Worm (Caenorhabditis elegans) whole organism, young adult: ENCODE data around the gene srw-21.

Source experiments
- B0261.1 ChIP-seq: sonication (generic microtip); optimal IDR thresholded peaks from 2 replicates; lab custom pipeline; 2016; ENCODE audit warnings: mild to moderate bottlenecking, missing genetic modification characterization, moderate library complexity, missing compliant biosample characterization
- B0336.3 ChIP-seq: fragments of 200-800 bp; sonication (Bioruptor generic); IDR thresholded peaks from 2 replicates; pipeline ENCODE4 v1.3.6; 2022; ENCODE audit warnings: missing genetic modification characterization, missing compliant biosample characterization
- C17E4.6 ChIP-seq: fragments of 200-800 bp; sonication (Bioruptor generic); IDR thresholded peaks from 2 replicates; pipeline ENCODE4 v1.3.6; 2022; ENCODE audit warnings: missing genetic modification reagents, missing genetic modification characterization, missing compliant biosample characterization
- F22D6.2 ChIP-seq: sonication (generic microtip); optimal IDR thresholded peaks from 2 replicates; lab custom pipeline; 2016; ENCODE audit warnings: mild to moderate bottlenecking, missing genetic modification characterization, missing compliant biosample characterization
- F57C9.4 ChIP-seq: sonication (generic microtip); optimal IDR thresholded peaks from 2 replicates; lab custom pipeline; 2017; ENCODE audit warnings: mild to moderate bottlenecking, missing genetic modification characterization, missing compliant biosample characterization
- K11D2.4 ChIP-seq: fragments of 200-800 bp; sonication (Bioruptor generic); IDR thresholded peaks from 2 replicates; pipeline ENCODE4 v1.3.6; 2022; ENCODE audit warnings: missing genetic modification reagents, missing genetic modification characterization, missing compliant biosample characterization
- K12H6.12 ChIP-seq: fragments of 200-800 bp; sonication (Bioruptor generic); optimal IDR thresholded peaks from 2 replicates; lab custom pipeline; 2018; ENCODE audit warnings: mild to moderate bottlenecking, missing genetic modification characterization, missing compliant biosample characterization
- T07F8.4 ChIP-seq: sonication (generic microtip); optimal IDR thresholded peaks from 2 replicates; lab custom pipeline; 2016; ENCODE audit warnings: mild to moderate bottlenecking, missing genetic modification characterization, moderate library complexity, missing compliant biosample characterization
- T26A5.8 ChIP-seq: sonication (generic microtip); optimal IDR thresholded peaks from 2 replicates; lab custom pipeline; 2016; ENCODE audit warnings: missing genetic modification characterization, missing compliant biosample characterization
- Y53F4B.3 ChIP-seq: fragments of 200-800 bp; sonication (Bioruptor generic); IDR thresholded peaks from 2 replicates; pipeline ENCODE4 v1.3.6; 2022; ENCODE audit warnings: missing genetic modification reagents, missing genetic modification characterization, missing compliant biosample characterization
- Y56A3A.18 ChIP-seq: fragments of 200-800 bp; sonication (Bioruptor generic); IDR thresholded peaks from 2 replicates; pipeline ENCODE4 v1.3.6; 2022; ENCODE audit warnings: missing genetic modification reagents, missing genetic modification characterization, missing compliant biosample characterization
- Y67H2A.10 ChIP-seq: fragments of 200-800 bp; sonication (Bioruptor generic); conservative IDR thresholded peaks from 2 replicates; pipeline ENCODE4 v1.3.6; 2022; ENCODE audit warnings: missing genetic modification reagents, missing genetic modification characterization, missing compliant biosample characterization
- Y79H2A.3 ChIP-seq: fragments of 200-800 bp; sonication (Bioruptor generic); conservative IDR thresholded peaks from 2 replicates; pipeline ENCODE4 v1.3.6; 2022; ENCODE audit warnings: missing genetic modification reagents, missing genetic modification characterization, missing compliant biosample characterization
- aptf-2 ChIP-seq: fragments of 200-800 bp; sonication (Bioruptor generic); conservative IDR thresholded peaks from 2 replicates; pipeline ENCODE4 v1.3.6; 2022; ENCODE audit warnings: missing genetic modification reagents, missing genetic modification characterization, missing compliant biosample characterization
- aptf-3 ChIP-seq: fragments of 200-800 bp; sonication (Bioruptor generic); IDR thresholded peaks from 2 replicates; pipeline ENCODE4 v1.3.6; 2022; ENCODE audit warnings: missing genetic modification characterization, missing compliant biosample characterization
- athp-1 ChIP-seq: sonication (generic microtip); optimal IDR thresholded peaks from 2 replicates; lab custom pipeline; 2017; ENCODE audit warnings: mild to moderate bottlenecking, missing genetic modification characterization, missing compliant biosample characterization
- attf-5 ChIP-seq: fragments of 200-800 bp; sonication (Bioruptor generic); optimal IDR thresholded peaks from 2 replicates; lab custom pipeline; 2018; ENCODE audit warnings: mild to moderate bottlenecking, missing genetic modification characterization, missing compliant biosample characterization
- ceh-27 ChIP-seq: fragments of 200-800 bp; sonication (Bioruptor generic); optimal IDR thresholded peaks from 2 replicates; lab custom pipeline; 2018; ENCODE audit warnings: mild to moderate bottlenecking, missing genetic modification characterization, moderate library complexity, missing compliant biosample characterization
- chd-7 ChIP-seq: sonication (generic microtip); optimal IDR thresholded peaks from 2 replicates; lab custom pipeline; 2016; ENCODE audit warnings: mild to moderate bottlenecking, missing genetic modification characterization, moderate library complexity, missing compliant biosample characterization
- ekl-4 ChIP-seq: fragments of 200-800 bp; sonication (Bioruptor generic); IDR thresholded peaks from 2 replicates; pipeline ENCODE4 v1.3.6; 2022; ENCODE audit warnings: missing genetic modification reagents, missing genetic modification characterization, missing compliant biosample characterization
- fkh-3 ChIP-seq: sonication (generic microtip); optimal IDR thresholded peaks from 2 replicates; lab custom pipeline; 2016; ENCODE audit warnings: mild to moderate bottlenecking, missing genetic modification characterization, missing compliant biosample characterization
- gei-17 ChIP-seq: fragments of 200-800 bp; sonication (Bioruptor generic); optimal IDR thresholded peaks from 2 replicates; lab custom pipeline; 2018; ENCODE audit warnings: mild to moderate bottlenecking, missing genetic modification characterization, missing compliant biosample characterization
- hlh-12 ChIP-seq: sonication (generic microtip); optimal IDR thresholded peaks from 2 replicates; lab custom pipeline; 2016; ENCODE audit warnings: missing genetic modification characterization, missing compliant biosample characterization
- hmg-1.2 ChIP-seq: fragments of 200-800 bp; sonication (Bioruptor generic); IDR thresholded peaks from 2 replicates; pipeline ENCODE4 v1.3.6; 2022; ENCODE audit warnings: missing genetic modification reagents, missing genetic modification characterization, missing compliant biosample characterization
- hmg-20 ChIP-seq: fragments of 200-800 bp; sonication (Bioruptor generic); IDR thresholded peaks from 2 replicates; pipeline ENCODE4 v1.3.6; 2022; ENCODE audit warnings: missing genetic modification reagents, missing genetic modification characterization, missing compliant biosample characterization
- hrde-1 ChIP-seq: sonication (generic microtip); optimal IDR thresholded peaks from 2 replicates; lab custom pipeline; 2016; ENCODE audit warnings: missing genetic modification characterization, mild to moderate bottlenecking, missing compliant biosample characterization, moderate library complexity, missing genotype, missing genetic modification reagents, borderline replicate concordance
- lin-26 ChIP-seq: fragments of 200-800 bp; sonication (Bioruptor generic); IDR thresholded peaks from 2 replicates; pipeline ENCODE4 v1.3.6; 2022; ENCODE audit warnings: missing genetic modification reagents, missing genetic modification characterization, missing compliant biosample characterization
- lin-35 ChIP-seq, 3 experiments: fragments of 150-350 bp in 2 of 3; sonication (generic microtip) in 1 of 3; optimal IDR thresholded peaks; 2 replicates each; lab custom pipeline; 2014 to 2018; ENCODE audit warnings: missing biosample characterization in 3 of 3, missing genetic modification characterization in 3 of 3, missing genetic modification reagents in 3 of 3
- lin-54 ChIP-seq: fragments of 200-800 bp; sonication (Bioruptor generic); optimal IDR thresholded peaks from 2 replicates; lab custom pipeline; 2018; ENCODE audit warnings: mild to moderate bottlenecking, missing genetic modification characterization, missing compliant biosample characterization
- lir-1 ChIP-seq: fragments of 200-800 bp; sonication (Bioruptor generic); conservative IDR thresholded peaks from 2 replicates; pipeline ENCODE4 v1.3.6; 2022; ENCODE audit warnings: missing genetic modification reagents, missing genetic modification characterization, missing compliant biosample characterization
- madf-8 ChIP-seq: fragments of 200-800 bp; sonication (Bioruptor generic); conservative IDR thresholded peaks from 2 replicates; pipeline ENCODE4 v1.3.6; 2022; ENCODE audit warnings: missing genetic modification reagents, missing genetic modification characterization, missing compliant biosample characterization
- mcd-1 ChIP-seq: fragments of 200-800 bp; sonication (Bioruptor generic); IDR thresholded peaks from 2 replicates; pipeline ENCODE4 v1.3.6; 2022; ENCODE audit warnings: missing genetic modification reagents, missing genetic modification characterization, missing compliant biosample characterization
- mxl-1 ChIP-seq: sonication (generic microtip); optimal IDR thresholded peaks from 2 replicates; lab custom pipeline; 2016; ENCODE audit warnings: missing genetic modification characterization, missing compliant biosample characterization
- nfya-1 ChIP-seq: sonication (generic microtip); optimal IDR thresholded peaks from 2 replicates; lab custom pipeline; 2017; ENCODE audit warnings: antibody characterized with exemption, missing compliant biosample characterization, missing genetic modification characterization, borderline replicate concordance; ENCODE audit not compliant: insufficient read depth
- nfya-2 ChIP-seq: fragments of 200-800 bp; sonication (Bioruptor generic); IDR thresholded peaks from 2 replicates; pipeline ENCODE4 v1.3.6; 2022; ENCODE audit warnings: missing genetic modification reagents, missing genetic modification characterization, missing compliant biosample characterization
- nhr-179 ChIP-seq: sonication (generic microtip); optimal IDR thresholded peaks from 2 replicates; lab custom pipeline; 2016; ENCODE audit warnings: mild to moderate bottlenecking, missing genetic modification characterization, missing compliant biosample characterization
- nhr-90 ChIP-seq: sonication (generic microtip); optimal IDR thresholded peaks from 2 replicates; lab custom pipeline; 2016; ENCODE audit warnings: missing genotype, mild to moderate bottlenecking, missing genetic modification characterization, missing compliant biosample characterization
- sea-2 ChIP-seq: fragments of 200-800 bp; sonication (Bioruptor generic); IDR thresholded peaks from 2 replicates; pipeline ENCODE4 v1.3.6; 2022; ENCODE audit warnings: missing genetic modification characterization, missing compliant biosample characterization
- snpc-1.1 ChIP-seq: sonication (generic microtip); optimal IDR thresholded peaks from 2 replicates; lab custom pipeline; 2017; ENCODE audit warnings: missing genetic modification characterization, mild to moderate bottlenecking, missing compliant biosample characterization, antibody characterized with exemption, moderate library complexity, missing genotype, missing genetic modification reagents; ENCODE audit not compliant: insufficient read depth
- snpc-4 ChIP-seq, 5 experiments: fragments of 150-350 bp in 1 of 5; sonication (generic microtip) in 4 of 5; optimal IDR thresholded peaks; 2 replicates each; lab custom pipeline; 2014 to 2018; ENCODE audit warnings: missing genetic modification characterization in 5 of 5, missing biosample characterization in 3 of 5, antibody characterized with exemption in 2 of 5, mild to moderate bottlenecking in 2 of 5, missing compliant biosample characterization in 2 of 5, missing genotype in 2 of 5, moderate library complexity in 2 of 5, missing genetic modification reagents in 1 of 5
- tbx-9 ChIP-seq: sonication (generic microtip); optimal IDR thresholded peaks from 2 replicates; lab custom pipeline; 2016; ENCODE audit warnings: borderline replicate concordance, missing genetic modification characterization, inconsistent platforms, missing compliant biosample characterization
- xnd-1 ChIP-seq: sonication (generic microtip); optimal IDR thresholded peaks from 2 replicates; lab custom pipeline; 2016; ENCODE audit warnings: missing genotype, missing genetic modification reagents, missing genetic modification characterization, missing compliant biosample characterization
- ztf-18 ChIP-seq: sonication (generic microtip); optimal IDR thresholded peaks from 2 replicates; lab custom pipeline; 2016; ENCODE audit warnings: missing genotype, mild to moderate bottlenecking, missing genetic modification characterization, missing compliant biosample characterization
- ztf-25 ChIP-seq: fragments of 200-800 bp; sonication (Bioruptor generic); IDR thresholded peaks from 2 replicates; pipeline ENCODE4 v1.3.6; 2022; ENCODE audit warnings: missing genetic modification reagents, missing genetic modification characterization, missing compliant biosample characterization
- ztf-28 ChIP-seq: fragments of 200-800 bp; sonication (Bioruptor generic); IDR thresholded peaks from 2 replicates; pipeline ENCODE4 v1.3.6; 2022; ENCODE audit warnings: missing genetic modification reagents, missing genetic modification characterization, missing compliant biosample characterization
- ztf-3 ChIP-seq: fragments of 200-800 bp; sonication (Bioruptor generic); optimal IDR thresholded peaks from 2 replicates; lab custom pipeline; 2018; ENCODE audit warnings: mild to moderate bottlenecking, missing genetic modification characterization, missing compliant biosample characterization

Gene srw-21

ce11 chrV:15479825-15480224 lies 8.0 kb upstream of the srw-21 start (continued):
- TF ChIP-seq ztf-3 (GFP tag; lab: Kevin White, UChicago) = no peak
- TF ChIP-seq hmg-1.2 (GFP tag; lab: Robert Waterston, UW) = peak; percentile 49
- no peak for TF ChIP-seq mxl-1 (tag; lab: Kevin White, UChicago)
- TF ChIP-seq mcd-1 (GFP tag; lab: Robert Waterston, UW) = no peak
- TF ChIP-seq fkh-3 = peak; percentile 44
- no peak for TF ChIP-seq Y53F4B.3 (GFP tag; lab: Robert Waterston, UW)
- no peak for TF ChIP-seq nhr-179 (tag; lab: Kevin White, UChicago)
- peak; percentile 61 for TF ChIP-seq T26A5.8
- TF ChIP-seq hmg-20 (GFP tag; lab: Robert Waterston, UW) = no peak
- TF ChIP-seq chd-7 = no peak
- TF ChIP-seq Y79H2A.3 (GFP tag; lab: Robert Waterston, UW) = no peak
- TF ChIP-seq B0261.1 = peak; percentile 83
- no peak for TF ChIP-seq Y56A3A.18 (GFP tag; lab: Robert Waterston, UW)
- no peak for TF ChIP-seq sea-2
- peak; percentile 41 for TF ChIP-seq ztf-18 (tag; lab: Kevin White, UChicago)
- TF ChIP-seq nfya-1 (tag; lab: Kevin White, UChicago) = no peak
- TF ChIP-seq ztf-25 = no peak
- no peak for TF ChIP-seq hlh-12 (tag; lab: Kevin White, UChicago)
- TF ChIP-seq lin-35 (GFP tag; optimal IDR thresholded peaks at IDR 0.05; lab: Kevin White, UChicago) = no peak
- no peak for TF ChIP-seq T07F8.4 (tag; lab: Kevin White, UChicago)
- no peak for TF ChIP-seq C17E4.6 (GFP tag; lab: Robert Waterston, UW)
- no peak for TF ChIP-seq lir-1 (GFP tag; lab: Robert Waterston, UW)
- TF ChIP-seq K12H6.12 (tag; lab: Kevin White, UChicago) = no peak
- no peak for TF ChIP-seq xnd-1 (tag; lab: Kevin White, UChicago)
- TF ChIP-seq lin-54 (GFP tag; lab: Kevin White, UChicago) = peak; percentile 30
- no peak for TF ChIP-seq B0336.3 (GFP tag; lab: Robert Waterston, UW)
- TF ChIP-seq ekl-4 (GFP tag; lab: Robert Waterston, UW) = no peak
- TF ChIP-seq ztf-28 (GFP tag; lab: Robert Waterston, UW) = no peak
- no peak for TF ChIP-seq athp-1 (tag; lab: Kevin White, UChicago)
- peak; percentile 63 for TF ChIP-seq nhr-90 (tag; lab: Kevin White, UChicago)
- TF ChIP-seq nfya-2 = no peak
- no peak for TF ChIP-seq hrde-1 (tag; lab: Kevin White, UChicago)
- no peak for TF ChIP-seq K11D2.4 (GFP tag; lab: Robert Waterston, UW)
- TF ChIP-seq attf-5 (GFP tag; lab: Kevin White, UChicago) = peak; percentile 20
- TF ChIP-seq aptf-2 (GFP tag; lab: Robert Waterston, UW) = no peak

- TF ChIP-seq xnd-1 (tag; lab: Kevin White, UChicago) = no peak
- TF ChIP-seq F57C9.4 = no peak
- no peak for TF ChIP-seq lir-1 (GFP tag; lab: Robert Waterston, UW)
- TF ChIP-seq gei-17 = no peak
- TF ChIP-seq madf-8 (GFP tag; lab: Robert Waterston, UW) = no peak
- no peak for TF ChIP-seq ztf-3 (GFP tag; lab: Kevin White, UChicago)
- TF ChIP-seq lin-26 (GFP tag; lab: Robert Waterston, UW) = peak; percentile 72
- TF ChIP-seq chd-7 = no peak
- TF ChIP-seq F22D6.2 (tag; lab: Kevin White, UChicago) = no peak
- no peak for TF ChIP-seq hmg-20 (GFP tag; lab: Robert Waterston, UW)
- TF ChIP-seq hrde-1 (tag; lab: Kevin White, UChicago) = no peak
- TF ChIP-seq T26A5.8 = no peak
- no peak for TF ChIP-seq Y67H2A.10 (GFP tag; lab: Robert Waterston, UW)
- TF ChIP-seq tbx-9 = no peak
- TF ChIP-seq snpc-1.1 (tag; lab: Kevin White, UChicago) = no peak
- TF ChIP-seq K11D2.4 (GFP tag; lab: Robert Waterston, UW) = no peak
- no peak for TF ChIP-seq ceh-27 (GFP tag; lab: Kevin White, UChicago)
- TF ChIP-seq aptf-3 (GFP tag; lab: Robert Waterston, UW) = no peak
- TF ChIP-seq hmg-1.2 (GFP tag; lab: Robert Waterston, UW) = peak; percentile 28
- TF ChIP-seq mcd-1 (GFP tag; lab: Robert Waterston, UW) = no peak
- no peak for TF ChIP-seq nfya-1 (tag; lab: Kevin White, UChicago)
- peak; percentile 11 for TF ChIP-seq snpc-4 (GFP tag; optimal IDR thresholded peaks at IDR 0.05; lab: Kevin White, UChicago)
- no peak for TF ChIP-seq snpc-4 (tag; optimal IDR thresholded peaks at IDR 0.05; lab: Kevin White, UChicago)
These were observed 7.3 kb upstream of the srw-21 start for ce11 chrV:15480505-15481075.
